Fruit fly (Drosophila melanogaster) whole organism, larva: ENCODE data around the gene CG7304.

Source experiments
- noc ChIP-seq: fragments of 200-800 bp; sonication (Bioruptor generic); optimal IDR thresholded peaks from 3 replicates; lab custom pipeline; 2019; ENCODE audit warnings: missing biosample characterization, mild to moderate bottlenecking, missing genetic modification characterization, moderate library complexity

Gene CG7304

dm6 chr3L:15679420-15679819 lies at the start of gene CG7304:
Gene CG7304 (plus strand): TSS chr3L:15679720.
- TF ChIP-seq noc (tag; lab: Kevin White, UChicago) = no peak

DNA sequence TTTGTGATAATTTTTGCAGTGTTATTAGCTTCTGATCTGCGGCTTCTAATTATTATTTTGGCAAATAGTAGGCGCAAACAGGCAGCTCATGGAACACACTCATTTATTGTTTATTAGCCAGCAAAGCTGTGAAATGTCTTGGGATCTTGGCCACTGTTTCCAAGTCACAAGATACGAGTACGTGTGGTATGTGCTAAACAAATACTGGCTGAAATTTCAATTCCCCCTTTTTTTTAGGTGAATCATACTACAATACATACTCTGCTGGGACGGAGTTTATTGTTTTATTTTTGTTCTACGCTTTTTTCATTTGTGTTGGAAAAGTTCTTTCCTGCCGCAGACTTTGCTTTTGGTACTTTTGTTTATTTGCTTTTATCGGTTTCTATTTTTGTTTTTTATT lies 48.5 kb upstream of the CG7304 start:
- TF ChIP-seq noc (tag; lab: Kevin White, UChicago) = no peak

dm6 chr3L:15632653-15633052 lies 46.9 kb upstream of the CG7304 start:
- no peak for TF ChIP-seq noc (tag; lab: Kevin White, UChicago)

dm6 chr3L:15634368-15635075 lies 45.0 kb upstream of the CG7304 start:
- TF ChIP-seq noc (tag; lab: Kevin White, UChicago) = peak; percentile 13

DNA sequence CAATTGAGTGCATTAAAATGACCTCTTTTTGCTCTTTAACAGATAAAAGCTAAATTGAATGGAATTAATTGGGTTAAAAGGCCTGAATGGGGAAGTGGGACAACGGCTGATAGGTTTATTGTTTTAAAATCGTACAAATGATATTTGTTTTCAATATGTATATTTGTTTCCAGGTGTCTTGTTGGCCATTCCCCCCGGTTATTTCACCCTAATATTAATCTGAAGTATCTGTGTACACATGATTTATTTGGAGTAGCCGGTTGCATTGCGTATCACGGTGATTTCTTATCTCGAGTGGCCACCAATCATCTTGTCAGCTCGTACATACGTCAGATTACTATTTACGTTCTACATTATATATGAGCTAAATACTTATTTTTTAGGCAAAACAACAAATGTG lies 43.2 kb upstream of the CG7304 start:
- peak; percentile 52 for TF ChIP-seq noc (tag; lab: Kevin White, UChicago)

DNA sequence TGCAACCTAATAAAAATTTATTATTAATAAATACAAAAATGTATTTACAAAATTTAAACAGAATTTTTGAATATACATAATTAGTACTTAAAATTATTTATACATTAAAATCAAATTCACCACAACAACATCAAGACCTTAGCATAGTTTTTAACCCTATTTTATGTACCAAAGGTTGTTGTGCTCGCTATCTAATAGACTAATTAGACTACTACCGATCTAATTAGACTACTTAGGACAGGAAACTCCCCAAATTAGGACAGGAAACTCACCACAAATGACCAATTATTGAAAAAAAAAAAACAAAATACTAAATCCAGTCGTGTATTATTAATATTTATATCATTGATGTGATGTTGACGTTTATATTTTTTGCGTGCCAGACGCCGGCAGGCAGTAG lies 42.5 kb upstream of the CG7304 start:
- TF ChIP-seq noc (tag; lab: Kevin White, UChicago) = no peak

- TF ChIP-seq noc (tag; lab: Kevin White, UChicago) = no peak
Measured at dm6 chr3L:15637618-15638017, 41.9 kb upstream of the CG7304 start.

dm6 chr3L:15638524-15638923 lies 41.0 kb upstream of the CG7304 start:
- no peak for TF ChIP-seq noc (tag; lab: Kevin White, UChicago)

DNA sequence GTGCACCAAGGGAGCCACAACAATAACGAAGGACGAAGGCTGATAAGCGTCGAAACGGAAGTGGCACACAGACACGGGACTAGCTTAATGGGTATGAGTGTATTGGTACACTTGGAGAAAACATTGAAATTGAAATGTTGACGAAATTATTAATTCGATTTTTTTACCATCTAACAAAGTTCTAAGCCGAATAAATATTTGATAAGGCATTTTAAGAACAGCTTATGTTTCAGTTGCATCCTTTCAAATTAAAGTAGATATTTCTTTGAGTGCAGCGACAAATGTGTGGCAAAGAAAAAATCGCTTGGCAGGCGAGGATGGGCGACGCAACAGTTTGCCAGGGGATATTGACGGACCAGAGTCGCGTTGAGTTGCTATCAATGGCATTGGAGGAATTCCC lies 39.5 kb upstream of the CG7304 start:
- TF ChIP-seq noc (tag; lab: Kevin White, UChicago) = no peak

DNA sequence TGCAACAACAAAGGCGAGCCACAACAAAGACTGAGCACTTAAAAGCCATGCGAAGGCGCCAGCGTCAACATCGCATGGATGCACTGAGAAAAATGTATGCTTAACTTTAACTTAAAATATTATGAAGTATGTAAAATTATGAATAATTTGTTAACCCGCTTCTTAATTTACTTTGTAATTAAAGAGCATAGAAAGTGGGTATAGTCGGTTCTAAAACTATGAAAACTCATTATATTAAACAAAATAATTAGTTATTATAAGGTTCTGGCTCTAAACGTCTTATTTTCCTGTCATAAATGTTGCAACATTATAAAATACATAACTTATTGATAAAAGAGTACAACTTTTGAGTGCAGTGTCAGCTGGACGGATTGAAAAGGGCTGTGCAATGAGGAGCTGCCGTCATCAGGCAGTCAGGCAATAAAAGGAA lies 37.9 kb upstream of the CG7304 start:
- TF ChIP-seq noc (tag; lab: Kevin White, UChicago) = no peak

- no peak for TF ChIP-seq noc (tag; lab: Kevin White, UChicago)
Measured at dm6 chr3L:15646182-15646581, 33.3 kb upstream of the CG7304 start.

DNA sequence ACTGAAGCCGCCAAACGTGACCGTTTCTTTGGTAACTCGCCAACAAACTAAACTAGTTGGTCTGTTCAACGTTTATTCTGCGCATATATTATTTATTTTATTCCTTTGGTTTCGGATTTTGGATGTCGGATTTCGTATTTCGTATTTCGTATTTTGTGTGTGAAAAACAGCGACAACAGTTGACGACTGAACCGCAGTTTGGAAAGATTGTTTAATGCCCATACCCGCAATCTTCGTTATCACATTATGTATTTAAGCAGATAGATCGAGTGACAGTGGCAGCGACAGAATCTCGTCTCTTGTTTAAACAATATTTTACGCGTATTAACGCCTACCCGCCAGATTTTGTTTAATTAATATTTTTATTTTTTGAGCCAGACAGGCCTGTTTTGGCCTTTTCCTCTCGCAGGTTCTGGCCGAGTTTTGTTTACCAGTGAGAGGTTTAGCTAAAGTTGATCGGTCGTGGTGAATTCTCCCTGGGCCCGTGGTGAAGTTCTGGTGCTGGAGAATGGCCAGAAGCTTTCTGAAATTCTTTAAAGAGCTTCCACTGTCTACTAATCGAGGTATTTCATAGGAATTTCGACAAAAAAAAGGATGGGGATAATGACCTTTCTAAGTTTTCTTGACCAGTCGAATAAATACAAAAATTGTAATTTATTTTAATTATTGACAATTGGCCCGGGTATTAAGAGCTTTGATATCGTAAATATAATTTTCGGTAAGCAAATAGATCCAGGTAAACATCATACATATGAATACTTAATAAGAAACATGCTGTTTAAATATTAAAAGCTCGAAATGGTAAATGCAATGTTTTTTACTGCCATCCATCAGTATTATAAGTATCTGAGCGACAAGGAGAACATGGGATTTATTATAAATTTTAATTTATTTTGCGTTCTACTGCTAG lies 31.6 kb upstream of the CG7304 start, which contains the start of the genes comm3 and CG43083:
Gene comm3, minus strand, starts transcription at position 51 of the 910 bp plus-strand sequence.
Gene CG43083, plus strand, starts transcription at position 860 of the 910 bp plus-strand sequence.
- TF ChIP-seq noc (tag; lab: Kevin White, UChicago) = no peak

DNA sequence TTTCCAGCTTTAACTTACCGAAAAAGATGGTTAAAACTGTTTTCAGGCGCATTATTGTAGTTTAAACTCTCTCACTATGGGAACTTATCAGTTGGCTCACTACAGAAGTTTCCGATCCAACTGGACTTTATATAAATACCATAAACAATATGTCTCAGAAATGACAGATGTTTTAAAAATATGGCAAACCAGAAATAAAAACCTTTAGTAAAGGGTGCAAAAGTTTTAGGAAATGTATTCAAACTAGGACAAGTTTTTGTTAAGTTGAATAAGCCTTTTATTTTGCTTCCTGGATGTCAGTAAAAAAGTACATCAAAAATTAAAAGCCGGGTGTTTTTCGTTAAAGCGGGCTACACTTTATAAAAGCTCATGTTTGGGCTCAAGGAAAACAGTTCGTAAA lies 30.0 kb upstream of the CG7304 start, which contains the start of the genes Eig71Ea and Eig71Eb:
Gene Eig71Ea, minus strand, starts transcription at position 101 of the 400 bp plus-strand sequence.
Gene Eig71Eb, plus strand, starts transcription at position 376 of the 400 bp plus-strand sequence.
- TF ChIP-seq noc (tag; lab: Kevin White, UChicago) = no peak

dm6 chr3L:15650552-15650951 lies 29.0 kb upstream of the CG7304 start, which contains the start of gene CG43084:
Gene CG43084 (plus strand): TSS chr3L:15650852.
- no peak for TF ChIP-seq noc (tag; lab: Kevin White, UChicago)

DNA sequence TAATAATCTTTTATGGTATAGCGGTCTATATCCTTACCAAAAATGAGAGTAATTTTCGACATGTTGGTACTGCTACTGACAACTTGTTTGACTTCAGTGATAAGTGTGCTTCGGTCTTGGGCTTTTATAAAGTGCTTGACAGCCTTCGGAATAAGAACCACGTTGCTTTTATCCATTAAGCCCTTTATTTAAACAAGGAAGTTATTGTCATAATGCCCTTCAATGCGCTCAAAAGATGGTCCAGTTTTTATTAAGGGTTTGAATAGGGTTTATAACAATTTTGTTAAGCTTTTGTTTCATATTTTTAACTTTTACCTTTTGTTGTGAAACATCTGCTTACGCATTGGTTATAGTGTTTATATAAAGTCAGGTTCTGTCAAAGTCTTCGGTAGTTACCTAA lies 27.4 kb upstream of the CG7304 start, which contains the start of the genes Eig71Ec and Eig71Ed:
Gene Eig71Ec, minus strand, starts transcription at position 101 of the 400 bp plus-strand sequence.
Gene Eig71Ed, plus strand, starts transcription at position 384 of the 400 bp plus-strand sequence.
- no peak for TF ChIP-seq noc (tag; lab: Kevin White, UChicago)

DNA sequence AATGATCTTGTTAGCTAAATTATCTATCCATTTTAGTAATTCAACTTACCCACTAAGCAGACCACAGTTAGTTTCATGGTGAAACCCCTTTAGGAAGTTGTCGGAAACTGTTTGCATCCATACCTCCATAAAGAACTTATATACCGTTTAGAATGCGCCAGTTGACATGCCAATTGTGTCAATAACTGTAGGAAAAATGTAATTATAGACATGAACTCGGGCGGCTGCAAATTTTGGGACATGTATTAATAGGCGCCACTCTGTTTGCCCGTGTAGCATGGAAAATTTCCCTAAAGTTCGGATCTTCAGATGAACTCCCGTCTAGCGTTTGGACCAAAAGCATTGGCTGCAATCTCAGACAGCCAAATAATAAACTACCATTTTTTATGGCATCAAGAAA lies 23.6 kb upstream of the CG7304 start, which contains the start of gene Eig71Ee:
Gene Eig71Ee, minus strand, starts transcription at position 101 of the 400 bp plus-strand sequence.
- no peak for TF ChIP-seq noc (tag; lab: Kevin White, UChicago)
